Fruit fly (Drosophila melanogaster) whole organism, embryonic: ENCODE results near the gene CG8042.
A peak's percentile ranks its signal among the peaks of the same experiment; 100 is the strongest.

Experiments
- Awh ChIP-seq: fragments of 200-800 bp; sonication (Bioruptor generic); IDR thresholded peaks from 2 replicates; pipeline ENCODE4, ENCODE4 v1.3.6; 2022; ENCODE audit warnings: missing biosample characterization, missing genetic modification characterization
- BEAF-32 ChIP-seq: fragments of 200-800 bp; sonication (Bioruptor generic); optimal IDR thresholded peaks from 3 replicates; lab custom pipeline; 2017; ENCODE audit warnings: missing biosample characterization, missing genetic modification characterization, mild to moderate bottlenecking, moderate library complexity, missing genetic modification reagents
- Blimp-1 ChIP-seq: fragments of 200-800 bp; sonication (Bioruptor generic); optimal IDR thresholded peaks from 3 replicates; lab custom pipeline; 2018; ENCODE audit warnings: missing biosample characterization, missing genetic modification characterization, mild to moderate bottlenecking, moderate library complexity, missing genetic modification reagents
- CG10209 ChIP-seq: fragments of 200-800 bp; sonication (Bioruptor generic); optimal IDR thresholded peaks from 3 replicates; lab custom pipeline; 2017; ENCODE audit warnings: missing biosample characterization, mild to moderate bottlenecking, missing genetic modification characterization, missing genetic modification reagents
- CG10267 ChIP-seq: fragments of 200-800 bp; sonication (Bioruptor generic); optimal IDR thresholded peaks from 2 replicates; lab custom pipeline; 2018; ENCODE audit warnings: missing biosample characterization, mild to moderate bottlenecking, missing genetic modification characterization, moderate library complexity
- CG10654 ChIP-seq: fragments of 200-800 bp; sonication (Bioruptor generic); optimal IDR thresholded peaks from 2 replicates; lab custom pipeline; 2016; ENCODE audit warnings: missing biosample characterization, missing genetic modification characterization
- CG10959 ChIP-seq: fragments of 200-800 bp; sonication (Bioruptor generic); IDR thresholded peaks from 2 replicates; pipeline ENCODE4 v1.3.6; 2022; ENCODE audit warnings: missing biosample characterization, missing genetic modification characterization
- CG10979 ChIP-seq: fragments of 200-800 bp; sonication (Bioruptor generic); optimal IDR thresholded peaks from 2 replicates; lab custom pipeline; 2018; ENCODE audit warnings: missing biosample characterization, mild to moderate bottlenecking, missing genetic modification characterization, moderate library complexity
- CG11504 ChIP-seq: fragments of 200-800 bp; sonication (Bioruptor generic); optimal IDR thresholded peaks from 3 replicates; lab custom pipeline; 2019; ENCODE audit warnings: missing biosample characterization, mild to moderate bottlenecking, missing genetic modification characterization, moderate library complexity
- CG11560 ChIP-seq: fragments of 200-800 bp; sonication (Bioruptor generic); IDR thresholded peaks from 3 replicates; pipeline ENCODE4 v1.3.6; 2022; ENCODE audit warnings: missing biosample characterization, missing genetic modification characterization
- CG12391 ChIP-seq: fragments of 200-800 bp; sonication (Bioruptor generic); optimal IDR thresholded peaks from 3 replicates; lab custom pipeline; 2018; ENCODE audit warnings: missing biosample characterization, mild to moderate bottlenecking, missing genetic modification characterization, moderate library complexity
- CG13624 ChIP-seq: fragments of 200-800 bp; sonication (Bioruptor generic); optimal IDR thresholded peaks from 2 replicates; lab custom pipeline; 2016; ENCODE audit warnings: missing biosample characterization, missing genetic modification characterization
- CG2116 ChIP-seq: fragments of 200-800 bp; sonication (Bioruptor generic); optimal IDR thresholded peaks from 3 replicates; lab custom pipeline; 2018; ENCODE audit warnings: missing biosample characterization, mild to moderate bottlenecking, missing genetic modification characterization
- CG2712 ChIP-seq: fragments of 200-800 bp; optimal IDR thresholded peaks from 3 replicates; lab custom pipeline; 2019; ENCODE audit warnings: missing biosample characterization, mild to moderate bottlenecking, missing genetic modification characterization, moderate library complexity
- CG31441 ChIP-seq: fragments of 200-800 bp; sonication (Bioruptor generic); IDR thresholded peaks from 2 replicates; pipeline ENCODE4 v1.3.6; 2022; ENCODE audit warnings: missing biosample characterization, missing genetic modification characterization
- CG4360 ChIP-seq: fragments of 200-800 bp; sonication (Bioruptor generic); IDR thresholded peaks from 2 replicates; pipeline ENCODE4 v1.3.6; 2022; ENCODE audit warnings: missing biosample characterization, missing genetic modification characterization
- CG4424 ChIP-seq: fragments of 200-800 bp; sonication (Bioruptor generic); optimal IDR thresholded peaks from 3 replicates; lab custom pipeline; 2016; ENCODE audit warnings: missing biosample characterization, missing genetic modification characterization
- CG6689 ChIP-seq: fragments of 200-800 bp; sonication (Bioruptor generic); IDR thresholded peaks from 2 replicates; pipeline ENCODE4 v1.3.6; 2022; ENCODE audit warnings: missing biosample characterization, missing genetic modification characterization
- CG8388 ChIP-seq: fragments of 200-800 bp; sonication (Bioruptor generic); optimal IDR thresholded peaks from 2 replicates; lab custom pipeline; 2019; ENCODE audit warnings: missing biosample characterization, mild to moderate bottlenecking, missing genetic modification characterization, moderate library complexity
- Dfd ChIP-seq, 2 experiments: fragments of >200 bp; optimal IDR thresholded peaks; 2 replicates each; lab custom pipeline; 2017; ENCODE audit warnings: missing biosample characterization in 2 of 2, missing genetic modification characterization in 2 of 2
- Fer1 ChIP-seq: fragments of 200-800 bp; sonication (Bioruptor generic); optimal IDR thresholded peaks from 2 replicates; lab custom pipeline; 2017; ENCODE audit warnings: missing biosample characterization, mild to moderate bottlenecking, missing genetic modification characterization
- Hmx ChIP-seq: fragments of 200-800 bp; sonication (Bioruptor generic); optimal IDR thresholded peaks from 2 replicates; lab custom pipeline; 2016; ENCODE audit warnings: missing biosample characterization, missing genetic modification characterization
- Jarid2 ChIP-seq: fragments of 200-800 bp; sonication (Bioruptor generic); optimal IDR thresholded peaks from 3 replicates; lab custom pipeline; 2017; ENCODE audit warnings: mild to moderate bottlenecking, missing biosample characterization, missing genetic modification reagents, missing genetic modification characterization
- Lim3 ChIP-seq: fragments of 200-800 bp; sonication (Bioruptor generic); IDR thresholded peaks from 2 replicates; pipeline ENCODE4 v1.3.6; 2022; ENCODE audit warnings: missing biosample characterization, missing genetic modification characterization
- Lpt ChIP-seq: fragments of >200 bp; optimal IDR thresholded peaks from 2 replicates; lab custom pipeline; 2018; ENCODE audit warnings: missing biosample characterization, missing genetic modification characterization
- NC2β ChIP-seq: fragments of 200-800 bp; sonication (Bioruptor generic); optimal IDR thresholded peaks from 2 replicates; lab custom pipeline; 2016; ENCODE audit warnings: missing biosample characterization, missing genetic modification characterization
- NK7.1 ChIP-seq: fragments of 200-800 bp; sonication (Bioruptor generic); optimal IDR thresholded peaks from 3 replicates; lab custom pipeline; 2016; ENCODE audit warnings: missing biosample characterization, missing genetic modification characterization
- Nf-YA ChIP-seq: fragments of 200-800 bp; sonication (Bioruptor generic); IDR thresholded peaks from 2 replicates; pipeline ENCODE4 v1.3.6; 2022; ENCODE audit warnings: missing biosample characterization, missing genetic modification characterization
- NfI ChIP-seq: fragments of 200-800 bp; sonication (Bioruptor generic); optimal IDR thresholded peaks from 3 replicates; lab custom pipeline; 2018; ENCODE audit warnings: missing biosample characterization, mild to moderate bottlenecking, missing genetic modification characterization, moderate library complexity
- Stat92E ChIP-seq, 3 experiments: fragments of >200 bp in 2 of 3; fragments of 200-800 bp in 1 of 3; sonication (Bioruptor generic) in 1 of 3; optimal IDR thresholded peaks; 2 replicates each; lab custom pipeline; 2017 to 2019; ENCODE audit warnings: missing biosample characterization in 3 of 3, missing genetic modification characterization in 3 of 3, mild to moderate bottlenecking in 1 of 3, moderate library complexity in 1 of 3
- TFAM ChIP-seq: fragments of 200-800 bp; sonication (Bioruptor generic); optimal IDR thresholded peaks from 2 replicates; lab custom pipeline; 2017; ENCODE audit warnings: missing biosample characterization, missing genetic modification characterization, inconsistent platforms
- ash1 ChIP-seq: fragments of 200-800 bp; sonication (Bioruptor generic); optimal IDR thresholded peaks from 2 replicates; lab custom pipeline; 2018; ENCODE audit warnings: missing biosample characterization, mild to moderate bottlenecking, missing genetic modification characterization
- bsh ChIP-seq, 2 experiments: fragments of 200-800 bp; sonication (Bioruptor generic); optimal IDR thresholded peaks; 2 replicates each; lab custom pipeline; 2017 to 2018; ENCODE audit warnings: mild to moderate bottlenecking in 2 of 2, missing biosample characterization in 2 of 2, missing genetic modification characterization in 2 of 2, moderate library complexity in 1 of 2
- crol ChIP-seq: fragments of 200-800 bp; sonication (Bioruptor generic); IDR thresholded peaks from 2 replicates; pipeline ENCODE4 v1.3.6; 2022; ENCODE audit warnings: missing biosample characterization, missing genetic modification characterization
- disco-r ChIP-seq: fragments of 200-800 bp; sonication (Bioruptor generic); optimal IDR thresholded peaks from 2 replicates; lab custom pipeline; 2016; ENCODE audit warnings: missing biosample characterization, missing genetic modification characterization
- dpn ChIP-seq, 2 experiments: fragments of 200-800 bp; sonication (Bioruptor generic); optimal IDR thresholded peaks; 3 replicates each; lab custom pipeline; 2016; ENCODE audit warnings: missing biosample characterization in 2 of 2, missing genetic modification characterization in 2 of 2
- fd96Cb ChIP-seq: fragments of 200-800 bp; sonication (Bioruptor generic); optimal IDR thresholded peaks from 2 replicates; lab custom pipeline; 2018; ENCODE audit warnings: missing biosample characterization, mild to moderate bottlenecking, missing genetic modification characterization, moderate library complexity
- gem ChIP-seq: fragments of 200-800 bp; sonication (Bioruptor generic); optimal IDR thresholded peaks from 2 replicates; lab custom pipeline; 2019; ENCODE audit warnings: missing biosample characterization, mild to moderate bottlenecking, missing genetic modification characterization, moderate library complexity
- gt ChIP-seq: fragments of 200-800 bp; sonication (Bioruptor generic); IDR thresholded peaks from 2 replicates; pipeline ENCODE4 v1.3.6; 2022; ENCODE audit warnings: missing biosample characterization, missing genetic modification characterization
- mam ChIP-seq: fragments of 200-800 bp; sonication (Bioruptor generic); optimal IDR thresholded peaks from 3 replicates; lab custom pipeline; 2016; ENCODE audit warnings: missing biosample characterization, missing genetic modification characterization
- nmo ChIP-seq: fragments of 200-800 bp; sonication (Bioruptor generic); optimal IDR thresholded peaks from 2 replicates; lab custom pipeline; 2018; ENCODE audit warnings: missing biosample characterization, mild to moderate bottlenecking, missing genetic modification characterization, moderate library complexity
- oc ChIP-seq: fragments of 200-800 bp; sonication (Bioruptor generic); optimal IDR thresholded peaks from 2 replicates; lab custom pipeline; 2018; ENCODE audit warnings: missing biosample characterization, mild to moderate bottlenecking, missing genetic modification characterization, moderate library complexity
- ranshi ChIP-seq: fragments of 200-800 bp; sonication (Bioruptor generic); IDR thresholded peaks from 2 replicates; pipeline ENCODE4 v1.3.6; 2022; ENCODE audit warnings: missing biosample characterization, missing genetic modification characterization
- ro ChIP-seq: fragments of 200-800 bp; sonication (Bioruptor generic); IDR thresholded peaks from 2 replicates; pipeline ENCODE4 v1.3.6; 2022; ENCODE audit warnings: missing biosample characterization, missing genetic modification characterization
- sens-2 ChIP-seq: fragments of 200-800 bp; sonication (Bioruptor generic); IDR thresholded peaks from 2 replicates; pipeline ENCODE4 v1.3.6; 2022; ENCODE audit warnings: missing biosample characterization, missing genetic modification characterization
- slp2 ChIP-seq: fragments of 200-800 bp; sonication (Bioruptor generic); optimal IDR thresholded peaks from 2 replicates; lab custom pipeline; 2016; ENCODE audit warnings: missing biosample characterization, missing genetic modification characterization
- tin ChIP-seq: fragments of 200-800 bp; sonication (Bioruptor generic); optimal IDR thresholded peaks from 3 replicates; lab custom pipeline; 2016; ENCODE audit warnings: missing biosample characterization, missing genetic modification characterization
- tio ChIP-seq: fragments of 200-800 bp; sonication (Bioruptor generic); optimal IDR thresholded peaks from 2 replicates; lab custom pipeline; 2017; ENCODE audit warnings: missing biosample characterization, missing genetic modification characterization, inconsistent platforms
- trh ChIP-seq: fragments of 200-800 bp; sonication (Bioruptor generic); optimal IDR thresholded peaks from 2 replicates; lab custom pipeline; 2016; ENCODE audit warnings: missing biosample characterization, missing genetic modification characterization
- vvl ChIP-seq: fragments of 200-800 bp; sonication (Bioruptor generic); IDR thresholded peaks from 2 replicates; pipeline ENCODE4 v1.3.6; 2022; ENCODE audit warnings: missing biosample characterization, missing genetic modification characterization
- zen2 ChIP-seq: fragments of 200-800 bp; sonication (Bioruptor generic); IDR thresholded peaks from 3 replicates; pipeline ENCODE4 v1.3.6; 2022; ENCODE audit warnings: missing biosample characterization, missing genetic modification characterization; ENCODE audit not compliant: partially characterized antibody
- zf30C ChIP-seq: fragments of 200-800 bp; sonication (Bioruptor generic); optimal IDR thresholded peaks from 3 replicates; lab custom pipeline; 2018; ENCODE audit warnings: missing biosample characterization, mild to moderate bottlenecking, missing genetic modification characterization

CG8042 gene

dm6 chr3L:7954967-7955366 lies 19.8 kb downstream of the CG8042 start (continued):
- TF ChIP-seq mam (GFP tag; lab: Kevin White, UChicago) (no peak), CG4360 (peak; percentile 34; the same call in 1 of the 2 replicates), disco-r (GFP tag; lab: Kevin White, UChicago) (no peak), zen2 (no peak), Fer1 (GFP tag; lab: Kevin White, UChicago) (no peak), Jarid2 (GFP tag; lab: Kevin White, UChicago) (no peak), Lpt (GFP tag; lab: Kevin White, UChicago) (no peak), crol (GFP tag; lab: Robert Waterston, UW) (peak; percentile 96), Dfd (GFP tag; optimal IDR thresholded peaks at IDR 0.05; lab: Kevin White, UChicago) (no peak), ash1 (GFP tag; lab: Kevin White, UChicago) (no peak), Nf-YA (no peak), dpn (GFP tag; optimal IDR thresholded peaks at IDR 0.05; lab: Kevin White, UChicago) (no peak), CG10654 (GFP tag; lab: Kevin White, UChicago) (no peak), ro (GFP tag; lab: Robert Waterston, UW) (no peak), TFAM (no peak), NC2β (GFP tag; lab: Kevin White, UChicago) (no peak), tio (no peak), Hmx (no peak), Lim3 (peak; percentile 39; the same call in 1 of the 2 replicates), oc (tag; lab: Kevin White, UChicago) (peak; percentile 12), BEAF-32 (GFP tag; lab: Kevin White, UChicago) (no peak), tin (GFP tag; lab: Kevin White, UChicago) (no peak), CG2116 (GFP tag; lab: Kevin White, UChicago) (no peak), zf30C (GFP tag; lab: Kevin White, UChicago) (no peak), sens-2 (no peak)
- TF ChIP-seq, all 482 proteins: peak for 19

- TF ChIP-seq CG10959 (GFP tag; lab: Robert Waterston, UW) (no peak), bsh (GFP tag; optimal IDR thresholded peaks at IDR 0.05; lab: Kevin White, UChicago) (peak in 1 of 2 experiments; percentile 17), NK7.1 (GFP tag; lab: Kevin White, UChicago) (no peak), CG11504 (tag; lab: Kevin White, UChicago) (peak; percentile 20), CG13624 (GFP tag; lab: Kevin White, UChicago) (no peak), CG6689 (no peak), NfI (no peak), gt (GFP tag; lab: Robert Waterston, UW) (no peak), Awh (GFP tag; lab: Robert Waterston, UW) (no peak), gem (peak; percentile 50), trh (GFP tag; lab: Kevin White, UChicago) (no peak), CG31441 (GFP tag; lab: Robert Waterston, UW) (peak; percentile 29; the same call in 1 of the 2 replicates), CG12391 (peak; percentile 7), slp2 (no peak), vvl (GFP tag; lab: Robert Waterston, UW) (0 out of 2 replicates have a peak, but pooled peaks have one; percentile 28), Stat92E (GFP tag; optimal IDR thresholded peaks at IDR 0.05; lab: Kevin White, UChicago) (peak in 1 of 3 experiments; percentile 13), ranshi (GFP tag; lab: Robert Waterston, UW) (no peak), fd96Cb (tag; lab: Kevin White, UChicago) (peak; percentile 3), CG11560 (tag; lab: Robert Waterston, UW) (no peak), CG2712 (tag; lab: Kevin White, UChicago) (peak; percentile 71), CG8388 (GFP tag; lab: Kevin White, UChicago) (peak; percentile 23), CG4424 (GFP tag; lab: Kevin White, UChicago) (no peak), Blimp-1 (GFP tag; lab: Kevin White, UChicago) (peak; percentile 5), CG10267 (tag; lab: Kevin White, UChicago) (peak; percentile 37), CG10209 (GFP tag; lab: Kevin White, UChicago) (no peak), CG10979 (peak; percentile 52), nmo (GFP tag; lab: Kevin White, UChicago) (peak; percentile 49)
These were observed 21.1 kb downstream of the CG8042 start for dm6 chr3L:7953728-7954127.
